Fruit fly (Drosophila melanogaster) whole organism, embryonic: ENCODE data around the gene BORCS6.

Source experiments
- Asciz ChIP-seq: fragments of 200-800 bp; sonication (Bioruptor generic); optimal IDR thresholded peaks from 2 replicates; lab custom pipeline; 2017; ENCODE audit warnings: missing biosample characterization, mild to moderate bottlenecking, missing genetic modification characterization, missing genetic modification reagents
- CG10147 ChIP-seq: fragments of 200-800 bp; sonication (Bioruptor generic); optimal IDR thresholded peaks from 2 replicates; lab custom pipeline; 2019; ENCODE audit warnings: missing biosample characterization, mild to moderate bottlenecking, missing genetic modification characterization, moderate library complexity
- CG10209 ChIP-seq: fragments of 200-800 bp; sonication (Bioruptor generic); optimal IDR thresholded peaks from 3 replicates; lab custom pipeline; 2017; ENCODE audit warnings: missing biosample characterization, mild to moderate bottlenecking, missing genetic modification characterization, missing genetic modification reagents
- CG10654 ChIP-seq: fragments of 200-800 bp; sonication (Bioruptor generic); optimal IDR thresholded peaks from 2 replicates; lab custom pipeline; 2016; ENCODE audit warnings: missing biosample characterization, missing genetic modification characterization
- CG10979 ChIP-seq: fragments of 200-800 bp; sonication (Bioruptor generic); optimal IDR thresholded peaks from 2 replicates; lab custom pipeline; 2018; ENCODE audit warnings: missing biosample characterization, mild to moderate bottlenecking, missing genetic modification characterization, moderate library complexity
- CG11093 ChIP-seq: fragments of 200-800 bp; sonication (Bioruptor generic); IDR thresholded peaks from 3 replicates; pipeline ENCODE4 v1.3.6; 2022; ENCODE audit warnings: missing biosample characterization, missing genetic modification characterization
- CG11695 ChIP-seq: fragments of 200-800 bp; sonication (Bioruptor generic); IDR thresholded peaks from 3 replicates; pipeline ENCODE4 v1.3.6; 2022; ENCODE audit warnings: missing biosample characterization, missing genetic modification characterization
- CG13894 ChIP-seq: fragments of 200-800 bp; sonication (Bioruptor generic); optimal IDR thresholded peaks from 3 replicates; lab custom pipeline; 2018; ENCODE audit warnings: missing biosample characterization, mild to moderate bottlenecking, missing genetic modification characterization, moderate library complexity
- CG14965 ChIP-seq: fragments of 200-800 bp; sonication (Bioruptor generic); optimal IDR thresholded peaks from 2 replicates; lab custom pipeline; 2016; ENCODE audit warnings: missing biosample characterization, missing genetic modification characterization, borderline replicate concordance
- CG15479 ChIP-seq: fragments of 200-800 bp; sonication (Bioruptor generic); optimal IDR thresholded peaks from 3 replicates; lab custom pipeline; 2019; ENCODE audit warnings: missing biosample characterization, mild to moderate bottlenecking, missing genetic modification characterization, moderate library complexity
- CG18619 ChIP-seq: fragments of 200-800 bp; sonication (Bioruptor generic); optimal IDR thresholded peaks from 3 replicates; lab custom pipeline; 2017; ENCODE audit warnings: missing biosample characterization, mild to moderate bottlenecking, missing genetic modification characterization
- CG32767 ChIP-seq: fragments of 200-800 bp; sonication (Bioruptor generic); IDR thresholded peaks from 2 replicates; pipeline ENCODE4 v1.3.6; 2022; ENCODE audit warnings: missing biosample characterization, missing genetic modification characterization
- CG42726 ChIP-seq: fragments of 200-800 bp; sonication (Bioruptor generic); IDR thresholded peaks from 2 replicates; pipeline ENCODE4 v1.3.6; 2022; ENCODE audit warnings: missing biosample characterization, missing genetic modification characterization; ENCODE audit not compliant: partially characterized antibody
- CG8359 ChIP-seq: fragments of 200-800 bp; sonication (Bioruptor generic); optimal IDR thresholded peaks from 2 replicates; lab custom pipeline; 2017; ENCODE audit warnings: missing biosample characterization, mild to moderate bottlenecking, missing genetic modification characterization, borderline replicate concordance
- CG8388 ChIP-seq: fragments of 200-800 bp; sonication (Bioruptor generic); optimal IDR thresholded peaks from 2 replicates; lab custom pipeline; 2019; ENCODE audit warnings: missing biosample characterization, mild to moderate bottlenecking, missing genetic modification characterization, moderate library complexity
- CG9215 ChIP-seq: fragments of 200-800 bp; sonication (Bioruptor generic); IDR thresholded peaks from 2 replicates; pipeline ENCODE4 v1.3.6; 2022; ENCODE audit warnings: missing biosample characterization, missing genetic modification characterization
- CG9932 ChIP-seq: fragments of 200-800 bp; sonication (Bioruptor generic); IDR thresholded peaks from 2 replicates; pipeline ENCODE4 v1.3.6; 2022; ENCODE audit warnings: missing biosample characterization, missing genetic modification characterization
- CHES-1-like ChIP-seq: fragments of 200-800 bp; sonication (Bioruptor generic); optimal IDR thresholded peaks from 2 replicates; lab custom pipeline; 2016; ENCODE audit warnings: missing biosample characterization, missing genetic modification characterization
- Hmx ChIP-seq: fragments of 200-800 bp; sonication (Bioruptor generic); optimal IDR thresholded peaks from 2 replicates; lab custom pipeline; 2016; ENCODE audit warnings: missing biosample characterization, missing genetic modification characterization
- Hr51 ChIP-seq, 2 experiments: fragments of 200-800 bp; sonication (Bioruptor generic); optimal IDR thresholded peaks; 2 replicates in 1 of 2; 3 replicates in 1 of 2; lab custom pipeline; 2016 to 2018; ENCODE audit warnings: missing biosample characterization in 2 of 2, missing genetic modification characterization in 2 of 2, mild to moderate bottlenecking in 1 of 2, moderate library complexity in 1 of 2
- Hr78 ChIP-seq, 2 experiments: fragments of 200-800 bp in 1 of 2; fragments of >200 bp in 1 of 2; sonication (Bioruptor generic) in 1 of 2; optimal IDR thresholded peaks; 2 replicates each; lab custom pipeline; 2017 to 2019; ENCODE audit warnings: missing biosample characterization in 2 of 2, missing genetic modification characterization in 2 of 2, mild to moderate bottlenecking in 1 of 2, moderate library complexity in 1 of 2
- Lim3 ChIP-seq: fragments of 200-800 bp; sonication (Bioruptor generic); IDR thresholded peaks from 2 replicates; pipeline ENCODE4 v1.3.6; 2022; ENCODE audit warnings: missing biosample characterization, missing genetic modification characterization
- Lpt ChIP-seq: fragments of >200 bp; optimal IDR thresholded peaks from 2 replicates; lab custom pipeline; 2018; ENCODE audit warnings: missing biosample characterization, missing genetic modification characterization
- MESR4 ChIP-seq: fragments of 200-800 bp; sonication (Bioruptor generic); optimal IDR thresholded peaks from 2 replicates; lab custom pipeline; 2018; ENCODE audit warnings: missing biosample characterization, mild to moderate bottlenecking, missing genetic modification characterization, moderate library complexity
- Meics ChIP-seq: fragments of 200-800 bp; sonication (Bioruptor generic); optimal IDR thresholded peaks from 2 replicates; lab custom pipeline; 2017; ENCODE audit warnings: missing biosample characterization, mild to moderate bottlenecking, missing genetic modification characterization
- Mrtf ChIP-seq: fragments of 200-800 bp; sonication (Bioruptor generic); IDR thresholded peaks from 3 replicates; pipeline ENCODE4 v1.3.6; 2022; ENCODE audit warnings: missing biosample characterization, missing genetic modification characterization
- Myb ChIP-seq: fragments of 200-800 bp; sonication (Bioruptor generic); optimal IDR thresholded peaks from 2 replicates; lab custom pipeline; 2016; ENCODE audit warnings: missing biosample characterization, missing genetic modification characterization
- NfI ChIP-seq: fragments of 200-800 bp; sonication (Bioruptor generic); optimal IDR thresholded peaks from 3 replicates; lab custom pipeline; 2018; ENCODE audit warnings: missing biosample characterization, mild to moderate bottlenecking, missing genetic modification characterization, moderate library complexity
- Optix ChIP-seq: fragments of 200-800 bp; sonication (Bioruptor generic); IDR thresholded peaks from 3 replicates; pipeline ENCODE4 v1.3.6; 2022; ENCODE audit warnings: missing biosample characterization, missing genetic modification characterization
- Sin3A ChIP-seq: fragments of >200 bp; optimal IDR thresholded peaks from 2 replicates; lab custom pipeline; 2018
- Vsx1 ChIP-seq: fragments of 200-800 bp; sonication (Bioruptor generic); optimal IDR thresholded peaks from 2 replicates; lab custom pipeline; 2017; ENCODE audit warnings: missing biosample characterization, mild to moderate bottlenecking, missing genetic modification characterization, missing genetic modification reagents
- amos ChIP-seq: fragments of 200-800 bp; sonication (Bioruptor generic); IDR thresholded peaks from 2 replicates; pipeline ENCODE4 v1.3.6; 2022; ENCODE audit warnings: missing biosample characterization, missing genetic modification characterization; ENCODE audit not compliant: partially characterized antibody
- aop ChIP-seq: fragments of 200-800 bp; sonication (Bioruptor generic); IDR thresholded peaks from 2 replicates; pipeline ENCODE4 v1.3.6; 2022; ENCODE audit warnings: missing biosample characterization, missing genetic modification characterization
- crc ChIP-seq: fragments of 200-800 bp; sonication (Bioruptor generic); optimal IDR thresholded peaks from 2 replicates; lab custom pipeline; 2016; ENCODE audit warnings: missing biosample characterization, missing genetic modification characterization
- crp ChIP-seq, 2 experiments: fragments of 200-800 bp; sonication (Bioruptor generic); optimal IDR thresholded peaks; 2 replicates in 1 of 2; 3 replicates in 1 of 2; lab custom pipeline; 2017; ENCODE audit warnings: missing biosample characterization in 2 of 2, missing genetic modification characterization in 2 of 2, mild to moderate bottlenecking in 1 of 2, moderate library complexity in 1 of 2
- ems ChIP-seq: fragments of 200-800 bp; sonication (Bioruptor generic); optimal IDR thresholded peaks from 3 replicates; lab custom pipeline; 2016; ENCODE audit warnings: missing biosample characterization, missing genetic modification characterization
- gem ChIP-seq: fragments of 200-800 bp; sonication (Bioruptor generic); optimal IDR thresholded peaks from 2 replicates; lab custom pipeline; 2019; ENCODE audit warnings: missing biosample characterization, mild to moderate bottlenecking, missing genetic modification characterization, moderate library complexity
- gsb ChIP-seq: fragments of 200-800 bp; sonication (Bioruptor generic); IDR thresholded peaks from 2 replicates; pipeline ENCODE4 v1.3.6; 2022; ENCODE audit warnings: missing biosample characterization, missing genetic modification characterization
- hb ChIP-seq: fragments of 200-800 bp; sonication (Bioruptor generic); IDR thresholded peaks from 3 replicates; pipeline ENCODE4 v1.3.6; 2022; ENCODE audit warnings: missing biosample characterization, missing genetic modification characterization; ENCODE audit not compliant: partially characterized antibody
- insv ChIP-seq, 2 experiments: fragments of 200-800 bp; sonication (Bioruptor generic); optimal IDR thresholded peaks; 3 replicates each; lab custom pipeline; 2016 to 2018; ENCODE audit warnings: missing biosample characterization in 2 of 2, missing genetic modification characterization in 2 of 2
- lab ChIP-seq: fragments of 200-800 bp; sonication (Bioruptor generic); optimal IDR thresholded peaks from 3 replicates; lab custom pipeline; 2017; ENCODE audit warnings: missing biosample characterization, missing genetic modification characterization, mild to moderate bottlenecking, moderate library complexity, missing genetic modification reagents
- maf-S ChIP-seq: fragments of 200-800 bp; sonication (Bioruptor generic); optimal IDR thresholded peaks from 2 replicates; lab custom pipeline; 2016; ENCODE audit warnings: missing biosample characterization, missing genetic modification characterization
- odd ChIP-seq: fragments of 200-800 bp; sonication (Bioruptor generic); optimal IDR thresholded peaks from 2 replicates; lab custom pipeline; 2017; ENCODE audit warnings: missing biosample characterization, mild to moderate bottlenecking, missing genetic modification characterization
- rib ChIP-seq: fragments of 200-800 bp; sonication (Bioruptor generic); IDR thresholded peaks from 2 replicates; pipeline ENCODE4 v1.3.6; 2022; ENCODE audit warnings: missing biosample characterization, missing genetic modification characterization
- sisA ChIP-seq: fragments of 200-800 bp; sonication (Bioruptor generic); IDR thresholded peaks from 2 replicates; pipeline ENCODE4 v1.3.6; 2022; ENCODE audit warnings: missing biosample characterization, missing genetic modification characterization
- slou ChIP-seq: fragments of 200-800 bp; sonication (Bioruptor generic); optimal IDR thresholded peaks from 3 replicates; lab custom pipeline; 2016; ENCODE audit warnings: missing biosample characterization, missing genetic modification characterization
- tin ChIP-seq: fragments of 200-800 bp; sonication (Bioruptor generic); optimal IDR thresholded peaks from 3 replicates; lab custom pipeline; 2016; ENCODE audit warnings: missing biosample characterization, missing genetic modification characterization
- ttk ChIP-seq: fragments of 200-800 bp; sonication (Bioruptor generic); IDR thresholded peaks from 2 replicates; pipeline ENCODE4 v2.1.2; 2022; ENCODE audit warnings: missing biosample characterization, missing genetic modification characterization
- zfh1 ChIP-seq: fragments of 200-800 bp; sonication (Bioruptor generic); IDR thresholded peaks from 3 replicates; pipeline ENCODE4 v1.3.6; 2022; ENCODE audit warnings: missing biosample characterization, missing genetic modification characterization

The BORCS6 gene

dm6 chr3L:552950-553349 lies 12.3 kb downstream of the BORCS6 start:
- TF ChIP-seq CG9932 (GFP tag; lab: Robert Waterston, UW) = peak; percentile 65
- TF ChIP-seq maf-S (GFP tag; lab: Kevin White, UChicago) = peak; percentile 67
- peak; percentile 50 for TF ChIP-seq CG10979
- TF ChIP-seq zfh1 (GFP tag; lab: Robert Waterston, UW) = peak; percentile 72
- peak; percentile 48 for TF ChIP-seq crc (GFP tag; lab: Kevin White, UChicago)
- TF ChIP-seq Lpt (GFP tag; lab: Kevin White, UChicago) = no peak
- peak; percentile 91 for TF ChIP-seq lab (GFP tag; lab: Kevin White, UChicago)
- TF ChIP-seq CG13894 = peak; percentile 50
- TF ChIP-seq hb (GFP tag; lab: Robert Waterston, UW) = no peak
- TF ChIP-seq gsb (GFP tag; lab: Robert Waterston, UW) = peak; percentile 67
- TF ChIP-seq CHES-1-like (GFP tag; lab: Kevin White, UChicago) = peak; percentile 69
- 0 out of 2 replicates have a peak, but pooled peaks have one; percentile 4 for TF ChIP-seq aop (GFP tag; lab: Robert Waterston, UW)
- TF ChIP-seq insv (GFP tag; optimal IDR thresholded peaks at IDR 0.05; lab: Kevin White, UChicago) = peak in 1 of 2 experiments; percentile 16
- TF ChIP-seq CG14965 (GFP tag; lab: Kevin White, UChicago) = no peak
- TF ChIP-seq gem (tag; lab: Kevin White, UChicago) = peak; percentile 77
- TF ChIP-seq Myb (GFP tag; lab: Kevin White, UChicago) = peak; percentile 60
- TF ChIP-seq Hr78 (GFP tag; optimal IDR thresholded peaks at IDR 0.05; lab: Kevin White, UChicago) = peak in 1 of 2 experiments; percentile 39
- TF ChIP-seq Hr51 (GFP tag; optimal IDR thresholded peaks at IDR 0.05; lab: Kevin White, UChicago) = peak; percentile 53 to 80
- no peak for TF ChIP-seq MESR4 (GFP tag; lab: Kevin White, UChicago)
- TF ChIP-seq CG32767 = peak; percentile 70
- TF ChIP-seq Vsx1 = no peak
- peak; percentile 77 for TF ChIP-seq sisA
- TF ChIP-seq CG9215 (GFP tag; lab: Robert Waterston, UW) = peak; percentile 44; the same call in 1 of the 2 replicates
- peak; percentile 57 for TF ChIP-seq ems
- peak; percentile 72 for TF ChIP-seq NfI (GFP tag; lab: Kevin White, UChicago)
- TF ChIP-seq CG8388 (GFP tag; lab: Kevin White, UChicago) = peak; percentile 53
- no peak for TF ChIP-seq Sin3A (lab: Kevin White, UChicago)
- TF ChIP-seq Asciz (GFP tag; lab: Kevin White, UChicago) = peak; percentile 55
- peak; percentile 80 for TF ChIP-seq Optix (GFP tag; lab: Robert Waterston, UW)
- TF ChIP-seq CG18619 (GFP tag; lab: Kevin White, UChicago) = peak; percentile 53
- no peak for TF ChIP-seq amos
- TF ChIP-seq crp (GFP tag; optimal IDR thresholded peaks at IDR 0.05; lab: Kevin White, UChicago) = peak in 1 of 2 experiments; percentile 7
- peak; percentile 45; the same call in 1 of the 2 replicates for TF ChIP-seq Lim3 (GFP tag; lab: Robert Waterston, UW)
- no peak for TF ChIP-seq CG15479 (GFP tag; lab: Kevin White, UChicago)
- peak; percentile 63 for TF ChIP-seq odd (GFP tag; lab: Kevin White, UChicago)
- peak; percentile 59; the same call in 1 of the 3 replicates for TF ChIP-seq Mrtf (GFP tag; lab: Robert Waterston, UW)
- peak; percentile 58; the same call in 1 of the 2 replicates for TF ChIP-seq rib (GFP tag; lab: Robert Waterston, UW)
- no peak for TF ChIP-seq CG42726 (GFP tag; lab: Robert Waterston, UW)
- no peak for TF ChIP-seq slou (GFP tag; lab: Kevin White, UChicago)
- TF ChIP-seq CG8359 = no peak
- TF ChIP-seq Meics (GFP tag; lab: Kevin White, UChicago) = peak; percentile 74
- TF ChIP-seq CG10209 = peak; percentile 74
- peak; percentile 51 for TF ChIP-seq CG10654
- TF ChIP-seq CG11093 = 0 out of 3 replicates have a peak, but pooled peaks have one; percentile 47
- no peak for TF ChIP-seq Hmx
- peak; percentile 85 for TF ChIP-seq CG11695 (GFP tag; lab: Robert Waterston, UW)
- peak; percentile 55; the same call in 1 of the 2 replicates for TF ChIP-seq ttk (GFP tag; lab: Robert Waterston, UW)
- TF ChIP-seq CG10147 (GFP tag; lab: Kevin White, UChicago) = peak; percentile 51
- peak; percentile 59 for TF ChIP-seq tin (GFP tag; lab: Kevin White, UChicago)
